Worm (Caenorhabditis elegans): Measurements from ENCODE around the gene ZC416.2.

ZC416.2 gene

ce11 chrIV:3665089-3665488 is 31.7 kb downstream of the ZC416.2 start:
- TF ChIP-seq ama-1 (optimal IDR thresholded peaks at IDR 0.05) (no peak), pes-1 (GFP tag; IDR thresholded peaks at IDR 0.05) (no peak), F13C5.2 (tag; optimal IDR thresholded peaks at IDR 0.05) (no peak), ceh-13 (GFP tag; optimal IDR thresholded peaks at IDR 0.05) (no peak), tbx-11 (GFP tag; IDR thresholded peaks at IDR 0.05) (no peak), hnd-1 (tag; optimal IDR thresholded peaks at IDR 0.05) (no peak)

DNA sequence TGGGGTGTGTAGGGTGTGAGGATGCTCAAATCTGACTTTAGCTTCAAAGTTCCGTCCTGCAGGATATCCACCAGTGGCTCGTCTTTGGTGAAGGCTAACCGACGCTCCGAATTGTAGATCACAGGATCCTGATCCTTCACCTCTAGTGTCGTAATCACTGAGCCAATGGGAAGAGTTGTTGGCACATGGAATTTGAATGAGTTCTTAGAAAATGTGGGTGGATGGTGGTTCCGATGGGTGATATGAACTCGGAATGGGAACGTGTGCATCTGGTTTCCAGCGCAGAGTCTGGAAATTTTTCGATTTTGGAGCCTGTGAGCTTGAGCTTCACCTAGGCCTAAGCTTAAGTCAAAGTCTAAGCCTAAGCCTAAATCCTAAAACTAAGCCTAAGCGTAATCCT is 33.1 kb downstream of the ZC416.2 start:
- TF ChIP-seq flt-1 (GFP tag; IDR thresholded peaks at IDR 0.05) (no peak), ets-7 (tag; optimal IDR thresholded peaks at IDR 0.05) (no peak), tra-4 (tag; optimal IDR thresholded peaks at IDR 0.05) (no peak), hnd-1 (tag; optimal IDR thresholded peaks at IDR 0.05) (no peak), tbx-37 (GFP tag; conservative IDR thresholded peaks at IDR 0.05) (no peak), hmbx-1 (tag; optimal IDR thresholded peaks at IDR 0.05) (no peak), tbx-11 (GFP tag; IDR thresholded peaks at IDR 0.05) (no peak), hmg-4 (GFP tag; optimal IDR thresholded peaks at IDR 0.05) (no peak), F13C5.2 (tag; optimal IDR thresholded peaks at IDR 0.05) (no peak), ama-1 (optimal IDR thresholded peaks at IDR 0.05) (no peak), scrt-1 (GFP tag; IDR thresholded peaks at IDR 0.05) (no peak), ceh-13 (GFP tag; optimal IDR thresholded peaks at IDR 0.05) (no peak), B0310.2 (tag; optimal IDR thresholded peaks at IDR 0.05) (no peak), aly-1 (tag; optimal IDR thresholded peaks at IDR 0.05) (no peak), ceh-36 (tag; optimal IDR thresholded peaks at IDR 0.05) (no peak), pes-1 (GFP tag; IDR thresholded peaks at IDR 0.05) (no peak)

- TF ChIP-seq scrt-1 (GFP tag; IDR thresholded peaks at IDR 0.05) (no peak), F13C5.2 (tag; optimal IDR thresholded peaks at IDR 0.05) (no peak), hmg-4 (GFP tag; optimal IDR thresholded peaks at IDR 0.05) (no peak), ceh-36 (tag; optimal IDR thresholded peaks at IDR 0.05) (no peak), hmbx-1 (tag; optimal IDR thresholded peaks at IDR 0.05) (no peak), flt-1 (GFP tag; IDR thresholded peaks at IDR 0.05) (no peak), tra-4 (tag; optimal IDR thresholded peaks at IDR 0.05) (no peak), B0310.2 (tag; optimal IDR thresholded peaks at IDR 0.05) (no peak)
Measured at ce11 chrIV:3667796-3668195, 34.4 kb downstream of the ZC416.2 start.

DNA sequence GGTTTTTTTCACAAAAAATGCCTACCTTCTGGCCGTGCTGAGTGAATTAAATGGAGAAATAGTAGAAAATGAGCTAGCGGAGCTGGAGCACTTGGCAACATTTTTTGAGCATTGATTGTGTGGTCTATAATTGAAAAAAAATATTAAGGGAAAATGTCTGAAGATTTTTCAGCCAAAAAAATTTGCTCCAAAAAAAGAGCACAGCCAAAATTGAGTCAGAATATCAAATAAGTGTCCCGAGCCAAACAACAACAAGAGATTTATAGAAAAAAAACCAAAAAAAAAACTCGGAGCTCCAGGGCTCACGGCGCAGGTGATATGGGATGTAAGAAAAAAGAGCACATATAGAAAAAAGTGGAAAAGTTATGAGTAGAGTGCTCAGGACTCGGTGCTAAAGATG is 35.2 kb downstream of the ZC416.2 start, which contains the start of gene fmil-1:
Gene fmil-1 (minus strand): TSS at position 101 of the 400 bp plus-strand sequence.
- TF ChIP-seq sea-1 (GFP tag; conservative IDR thresholded peaks at IDR 0.05) = no peak
- TF ChIP-seq hmg-4 (GFP tag; optimal IDR thresholded peaks at IDR 0.05) = no peak
- TF ChIP-seq ceh-13 (GFP tag; optimal IDR thresholded peaks at IDR 0.05) = no peak
- no peak for TF ChIP-seq ama-1 (optimal IDR thresholded peaks at IDR 0.05)

DNA sequence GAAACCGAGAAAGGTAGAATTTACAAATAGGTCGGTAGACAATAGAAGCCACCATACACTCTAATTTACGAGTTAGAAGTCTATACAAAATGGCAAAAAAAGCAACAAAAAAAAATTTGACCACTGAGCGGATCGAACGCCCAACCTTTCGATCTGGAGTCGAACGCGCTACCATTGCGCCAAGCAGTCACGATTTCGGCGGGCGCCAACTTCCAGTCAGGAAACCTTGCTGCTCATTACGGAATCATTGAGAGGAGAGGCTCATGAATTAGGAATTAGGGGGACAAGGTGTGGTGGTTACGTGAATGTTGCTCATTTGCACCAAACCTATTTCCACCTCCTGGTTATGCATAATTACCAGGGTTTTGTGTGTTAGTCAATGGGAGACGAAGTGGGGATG is 48.3 kb downstream of the ZC416.2 start:
- TF ChIP-seq B0310.2 (tag; optimal IDR thresholded peaks at IDR 0.05) (no peak), hnd-1 (tag; optimal IDR thresholded peaks at IDR 0.05) (no peak)
